Worm (Caenorhabditis elegans) whole organism, late embryonic: Measurements from ENCODE around the gene aex-4.
A peak's percentile ranks its signal among the peaks of the same experiment; 100 is the strongest.

Experiments used
- ceh-45 ChIP-seq: fragments of 200-800 bp; sonication (Bioruptor generic); IDR thresholded peaks from 2 replicates; pipeline ENCODE4 v1.3.6; 2022; ENCODE audit warnings: missing genetic modification reagents, missing genetic modification characterization, missing compliant biosample characterization
- elt-2 ChIP-seq: sonication (generic microtip); optimal IDR thresholded peaks from 2 replicates; lab custom pipeline; 2016; ENCODE audit warnings: missing genetic modification reagents, missing genetic modification characterization, missing compliant biosample characterization
- fkh-10 ChIP-seq: fragments of 150-350 bp; optimal IDR thresholded peaks from 2 replicates; lab custom pipeline; 2014; ENCODE audit warnings: missing biosample characterization, missing genetic modification reagents, missing genetic modification characterization
- nhr-11 ChIP-seq: fragments of 150-350 bp; optimal IDR thresholded peaks from 2 replicates; lab custom pipeline; 2014; ENCODE audit warnings: missing biosample characterization, missing genetic modification characterization
- pha-4 ChIP-seq: fragments of 150-350 bp; optimal IDR thresholded peaks from 2 replicates; lab custom pipeline; 2018; ENCODE audit warnings: missing biosample characterization, missing genetic modification reagents, missing genetic modification characterization
- pqm-1 ChIP-seq: sonication (generic microtip); optimal IDR thresholded peaks from 2 replicates; lab custom pipeline; 2016; ENCODE audit warnings: missing genetic modification characterization, missing compliant biosample characterization
- unc-42 ChIP-seq: sonication (generic microtip); optimal IDR thresholded peaks from 2 replicates; lab custom pipeline; 2016; ENCODE audit warnings: missing genotype, missing genetic modification characterization, missing compliant biosample characterization

DNA sequence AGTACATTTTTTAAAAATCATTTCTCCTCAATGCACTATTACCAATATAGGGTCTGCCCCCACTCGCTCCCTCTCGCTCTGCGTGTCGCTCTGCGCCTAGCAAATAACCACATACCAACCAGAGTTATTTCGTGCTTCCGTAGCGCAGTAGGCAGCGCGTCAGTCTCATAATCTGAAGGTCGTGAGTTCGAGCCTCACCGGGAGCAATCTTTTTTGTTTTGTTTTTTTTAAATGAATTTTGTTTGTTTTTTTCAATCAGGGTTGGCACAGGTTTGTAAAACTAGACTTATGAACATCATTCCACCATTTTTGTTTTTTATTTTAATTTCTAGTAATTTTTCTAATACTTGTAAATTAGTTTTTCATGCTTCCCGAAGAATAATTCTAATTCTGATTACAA, 31.5 kb upstream of the aex-4 start:
- peak; percentile 89 for TF ChIP-seq elt-2 (tag; lab: Kevin White, UChicago)
- TF ChIP-seq nhr-11 (tag; lab: Kevin White, UChicago) = no peak
- peak; percentile 69 for TF ChIP-seq pqm-1 (tag; lab: Kevin White, UChicago)
- peak; percentile 24 for TF ChIP-seq fkh-10 (GFP tag; lab: Kevin White, UChicago)
- TF ChIP-seq pha-4 (tag; lab: Kevin White, UChicago) = no peak
- TF ChIP-seq unc-42 (tag; lab: Kevin White, UChicago) = peak; percentile 68
- peak; percentile 94 for TF ChIP-seq ceh-45 (GFP tag; lab: Robert Waterston, UW)
